Worm (Caenorhabditis elegans): ENCODE data around the gene sdz-32.

DNA sequence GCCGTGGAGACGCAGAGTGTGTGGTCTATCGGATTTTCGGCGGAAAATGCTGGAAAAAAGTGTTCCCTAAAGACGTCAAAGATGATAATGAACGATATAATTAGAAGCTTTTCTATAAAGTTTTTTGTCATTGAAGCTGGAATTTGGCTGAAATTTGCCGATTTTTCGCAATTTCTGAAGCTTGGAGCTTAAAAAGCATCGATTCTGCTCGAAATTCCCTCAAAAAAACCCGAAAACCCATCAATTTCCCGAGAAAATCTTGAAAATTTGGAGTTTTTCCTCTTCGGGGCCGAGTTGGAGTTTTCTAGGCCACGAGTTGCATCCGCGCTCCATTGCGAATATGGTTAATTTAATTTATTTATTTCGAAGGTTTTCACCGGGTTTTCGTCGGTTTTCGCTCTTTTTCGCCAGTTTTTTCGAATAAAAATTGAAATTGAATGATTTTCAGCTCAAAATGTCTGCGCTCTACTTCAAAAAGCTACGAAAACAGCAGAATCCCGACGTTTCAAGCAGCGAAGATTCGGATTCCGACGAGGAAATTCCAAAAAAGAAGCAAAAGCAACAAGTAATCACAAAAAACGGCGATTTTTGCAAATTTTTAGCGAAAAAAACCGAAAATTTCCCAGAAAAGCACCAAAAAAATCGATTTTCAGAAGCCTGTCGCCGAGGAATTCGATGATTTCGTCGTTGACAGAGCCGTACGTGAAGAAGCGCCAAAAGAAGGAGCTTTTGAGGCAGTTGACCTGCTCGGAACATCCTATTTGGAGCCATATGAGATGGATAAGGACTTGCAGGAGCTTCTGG lies 28.9 kb downstream of the sdz-32 start, which contains the start of the genes col-71 and Y49F6B.2:
- TF ChIP-seq him-1 (tag; optimal IDR thresholded peaks at IDR 0.05) (peak; percentile 36), dao-5 (tag; optimal IDR thresholded peaks at IDR 0.05) (no peak), W03F9.2 (tag; optimal IDR thresholded peaks at IDR 0.05) (peak; percentile 74)

All from whole organism, L4/young adult.